Fruit fly (Drosophila melanogaster): ENCODE results near the gene fne.

DNA sequence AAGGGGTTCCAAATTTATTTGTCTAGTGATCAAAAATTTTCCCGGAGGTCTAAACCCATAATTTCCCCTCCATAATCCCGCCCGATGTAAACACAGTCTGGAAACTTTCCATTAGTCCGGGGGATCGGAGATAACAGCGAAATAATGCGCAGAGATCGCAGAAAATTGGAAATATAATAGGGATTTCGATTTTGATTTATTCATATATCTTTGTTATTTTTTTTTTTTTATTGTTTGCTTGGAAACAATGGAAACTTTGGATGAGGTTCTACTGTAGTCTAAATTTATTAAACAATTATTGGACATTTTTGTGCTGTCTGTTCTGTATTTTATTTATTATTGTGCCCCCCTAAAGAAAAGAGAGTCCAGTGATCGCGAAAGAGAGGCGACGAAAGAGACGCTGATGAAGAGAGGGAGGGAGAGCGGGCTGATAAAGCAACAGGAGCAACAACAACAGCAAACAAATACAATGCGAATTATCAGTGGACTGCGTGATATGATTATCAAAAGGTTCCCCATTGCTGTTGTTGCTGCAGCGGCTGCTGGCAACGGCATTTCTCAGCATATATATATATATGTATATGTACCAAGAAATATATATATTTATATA lies 22.1 kb upstream of the fne start:
- TF ChIP-seq EcR (GFP tag; optimal IDR thresholded peaks at IDR 0.05) (no peak), pan (optimal IDR thresholded peaks at IDR 0.05) (no peak), psq (optimal IDR thresholded peaks at IDR 0.05) (no peak)

Measured in whole organism.